Worm (Caenorhabditis elegans) whole organism, late embryonic: Measurements from ENCODE around the gene R05G6.9.

ENCODE experiments used
- K02D7.2 ChIP-seq: sonication (generic microtip); optimal IDR thresholded peaks from 2 replicates; lab custom pipeline; 2017; ENCODE audit warnings: mild to moderate bottlenecking, missing genetic modification characterization, missing compliant biosample characterization
- hlh-30 ChIP-seq: sonication (generic microtip); optimal IDR thresholded peaks from 2 replicates; lab custom pipeline; 2017; ENCODE audit warnings: antibody characterized with exemption, missing genetic modification characterization, missing compliant biosample characterization; ENCODE audit not compliant: insufficient read depth
- nfya-1 ChIP-seq: sonication (generic microtip); optimal IDR thresholded peaks from 2 replicates; lab custom pipeline; 2017; ENCODE audit warnings: missing genetic modification characterization, mild to moderate bottlenecking, missing compliant biosample characterization, antibody characterized with exemption, moderate library complexity
- odd-2 ChIP-seq: sonication (generic microtip); optimal IDR thresholded peaks from 2 replicates; lab custom pipeline; 2017; ENCODE audit warnings: antibody characterized with exemption, mild to moderate bottlenecking, missing genetic modification characterization, missing compliant biosample characterization
- pros-1 ChIP-seq: fragments of 150-350 bp; optimal IDR thresholded peaks from 2 replicates; lab custom pipeline; 2014; ENCODE audit warnings: missing biosample characterization, missing genetic modification reagents, missing genetic modification characterization

ce11 chrIV:7558653-7559052, 42.6 kb upstream of the R05G6.9 start:
- TF ChIP-seq nfya-1 (tag; lab: Kevin White, UChicago) (no peak), pros-1 (tag; lab: Kevin White, UChicago) (no peak), hlh-30 (tag; lab: Kevin White, UChicago) (no peak), odd-2 (no peak), K02D7.2 (tag; lab: Kevin White, UChicago) (no peak)
